Fruit fly (Drosophila melanogaster): ENCODE measurements around the gene CG31265.

The CG31265 gene

dm6 chr3R:17079859-17080255 is 48.2 kb upstream of the CG31265 start, which contains the start of the genes Keap1 and kuk (continued):
- TF ChIP-seq topi (GFP tag; optimal IDR thresholded peaks at IDR 0.05) (peak; percentile 19), salr (GFP tag; optimal IDR thresholded peaks at IDR 0.05) (no peak), Met (GFP tag; optimal IDR thresholded peaks at IDR 0.05) (peak; percentile 71), CG1621 (tag; optimal IDR thresholded peaks at IDR 0.05) (no peak), CG34406 (GFP tag; optimal IDR thresholded peaks at IDR 0.05) (peak; percentile 42), CG6854 (GFP tag; optimal IDR thresholded peaks at IDR 0.05) (no peak), eg (GFP tag; IDR thresholded peaks at IDR 0.05) (peak; percentile 72; the same call in 1 of the 3 replicates), CG9139 (GFP tag; optimal IDR thresholded peaks at IDR 0.05) (no peak), CG10669 (GFP tag; optimal IDR thresholded peaks at IDR 0.05) (no peak), Ets96B (tag; optimal IDR thresholded peaks at IDR 0.05) (no peak), ss (GFP tag; optimal IDR thresholded peaks at IDR 0.05) (no peak), dsx (GFP tag; optimal IDR thresholded peaks at IDR 0.05; ENCODE audit: poor library complexity, severe bottlenecking) (no peak), fkh (GFP tag; optimal IDR thresholded peaks at IDR 0.05) (peak; percentile 99), CG11294 (GFP tag; IDR thresholded peaks at IDR 0.05) (no peak), CG3032 (tag; optimal IDR thresholded peaks at IDR 0.05) (peak; percentile 35), pdm3 (GFP tag; optimal IDR thresholded peaks at IDR 0.05) (peak; percentile 60), Ets21C (GFP tag; optimal IDR thresholded peaks at IDR 0.05) (peak; percentile 44)

- TF ChIP-seq ss (GFP tag; optimal IDR thresholded peaks at IDR 0.05) (peak; percentile 95 to 97), CG11294 (GFP tag; IDR thresholded peaks at IDR 0.05) (peak; percentile 93), Sox15 (GFP tag; optimal IDR thresholded peaks at IDR 0.05) (peak; percentile 94), Ets21C (GFP tag; optimal IDR thresholded peaks at IDR 0.05) (peak; percentile 91), CG9139 (GFP tag; optimal IDR thresholded peaks at IDR 0.05) (peak; percentile 94), Eip75B (GFP tag; optimal IDR thresholded peaks at IDR 0.05) (peak; percentile 98), Hr39 (GFP tag; optimal IDR thresholded peaks at IDR 0.05) (peak; percentile 94), Sox14 (GFP tag; optimal IDR thresholded peaks at IDR 0.05) (peak; percentile 97), CG6163 (GFP tag; IDR thresholded peaks at IDR 0.05) (peak; percentile 95), CG4318 (GFP tag; optimal IDR thresholded peaks at IDR 0.05) (peak; percentile 95), CG3919 (GFP tag; optimal IDR thresholded peaks at IDR 0.05) (peak; percentile 98), Blimp-1 (GFP tag; optimal IDR thresholded peaks at IDR 0.05) (peak; percentile 88), svp (GFP tag) (peak; percentile 99), CG6854 (GFP tag; optimal IDR thresholded peaks at IDR 0.05) (peak; percentile 91), fd85E (GFP tag; optimal IDR thresholded peaks at IDR 0.05) (peak; percentile 94), vri (GFP tag; optimal IDR thresholded peaks at IDR 0.05) (peak; percentile 88), OdsH (GFP tag; optimal IDR thresholded peaks at IDR 0.05) (peak; percentile 98), Eip78C (GFP tag) (peak; percentile 100), Hr38 (GFP tag; optimal IDR thresholded peaks at IDR 0.05) (peak; percentile 48), acj6 (GFP tag; optimal IDR thresholded peaks at IDR 0.05) (peak; percentile 97), CG8632 (GFP tag; optimal IDR thresholded peaks at IDR 0.05) (peak; percentile 98), Smox (GFP tag; optimal IDR thresholded peaks at IDR 0.05) (peak; percentile 97), CG6792 (GFP tag; optimal IDR thresholded peaks at IDR 0.05) (peak; percentile 97), CG7368 (GFP tag; optimal IDR thresholded peaks at IDR 0.05) (peak; percentile 95), fd59A (GFP tag; optimal IDR thresholded peaks at IDR 0.05) (peak; percentile 97), topi (GFP tag; optimal IDR thresholded peaks at IDR 0.05) (peak; percentile 98), CG11902 (GFP tag; optimal IDR thresholded peaks at IDR 0.05) (peak; percentile 91), CG8319 (GFP tag; optimal IDR thresholded peaks at IDR 0.05) (peak; percentile 96), Lpt (GFP tag; optimal IDR thresholded peaks at IDR 0.05) (peak; percentile 98), salr (GFP tag; optimal IDR thresholded peaks at IDR 0.05) (peak; percentile 86 to 99), fkh (GFP tag; optimal IDR thresholded peaks at IDR 0.05) (peak; percentile 67), dac (GFP tag; optimal IDR thresholded peaks at IDR 0.05) (peak; percentile 94), CG3032 (tag; optimal IDR thresholded peaks at IDR 0.05) (peak; percentile 98), CG8119 (GFP tag; IDR thresholded peaks at IDR 0.05) (peak; percentile 99), CG10631 (GFP tag; optimal IDR thresholded peaks at IDR 0.05) (peak; percentile 97), pdm3 (GFP tag; optimal IDR thresholded peaks at IDR 0.05) (peak; percentile 98), Gug (GFP tag; IDR thresholded peaks at IDR 0.05) (peak; percentile 94), net (GFP tag; optimal IDR thresholded peaks at IDR 0.05) (peak; percentile 97), esn (GFP tag; optimal IDR thresholded peaks at IDR 0.05) (peak; percentile 98), CG6276 (GFP tag; optimal IDR thresholded peaks at IDR 0.05) (peak; percentile 99), CG34406 (GFP tag; optimal IDR thresholded peaks at IDR 0.05) (peak; percentile 98)
Measured at dm6 chr3R:17080666-17081358, 47.2 kb upstream of the CG31265 start.

Measured in whole organism, prepupa.